Worm (Caenorhabditis elegans): ENCODE data around the gene B0403.5.

Gene B0403.5

DNA sequence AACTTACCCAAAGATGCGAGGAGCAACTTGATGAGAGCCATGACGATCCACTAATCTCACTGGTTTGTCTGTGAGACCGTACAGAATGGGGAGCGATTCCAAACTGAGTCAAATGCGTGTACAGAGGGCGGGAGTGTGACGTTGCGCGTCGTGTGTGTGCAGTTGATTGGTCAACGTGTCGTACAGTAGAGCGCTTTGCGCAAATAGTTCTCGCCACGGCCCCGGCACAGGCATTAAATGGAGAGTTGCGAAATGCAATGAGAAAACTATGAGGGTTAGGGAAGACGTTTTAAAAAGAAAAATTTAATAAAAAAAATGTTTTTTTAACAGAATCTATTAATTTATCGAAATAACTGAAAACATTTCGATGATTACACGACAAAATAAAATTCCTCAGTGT is 10.9 kb downstream of the B0403.5 start, which contains the start of gene pdi-6 (continued):
- TF ChIP-seq tbx-7 (tag; optimal IDR thresholded peaks at IDR 0.05) (peak; percentile 59), hlh-15 (tag; optimal IDR thresholded peaks at IDR 0.05) (no peak), hlh-6 (tag; optimal IDR thresholded peaks at IDR 0.05) (no peak), sdc-2 (tag; optimal IDR thresholded peaks at IDR 0.05) (peak; percentile 48), ceh-9 (tag; optimal IDR thresholded peaks at IDR 0.05) (no peak), Y22D7AL.16 (tag; optimal IDR thresholded peaks at IDR 0.05) (no peak), ceh-6 (GFP tag; optimal IDR thresholded peaks at IDR 0.05) (no peak), unc-3 (GFP tag; conservative IDR thresholded peaks at IDR 0.05) (no peak), unc-3 (tag; optimal IDR thresholded peaks at IDR 0.05) (no peak), hlh-8 (tag; optimal IDR thresholded peaks at IDR 0.05) (peak; percentile 70), ets-4 (tag; optimal IDR thresholded peaks at IDR 0.05) (peak; percentile 76), ceh-24 (tag; optimal IDR thresholded peaks at IDR 0.05) (no peak), ceh-31 (tag; optimal IDR thresholded peaks at IDR 0.05) (peak; percentile 94), zip-5 (tag; optimal IDR thresholded peaks at IDR 0.05) (peak; percentile 17), ceh-14 (tag; optimal IDR thresholded peaks at IDR 0.05) (peak; percentile 25), nhr-11 (tag; optimal IDR thresholded peaks at IDR 0.05) (no peak), pat-9 (tag; optimal IDR thresholded peaks at IDR 0.05) (no peak), ceh-19 (GFP tag; optimal IDR thresholded peaks at IDR 0.05) (no peak), pax-1 (tag; optimal IDR thresholded peaks at IDR 0.05) (peak; percentile 32), C38D4.7 (GFP tag; optimal IDR thresholded peaks at IDR 0.05) (no peak)

DNA sequence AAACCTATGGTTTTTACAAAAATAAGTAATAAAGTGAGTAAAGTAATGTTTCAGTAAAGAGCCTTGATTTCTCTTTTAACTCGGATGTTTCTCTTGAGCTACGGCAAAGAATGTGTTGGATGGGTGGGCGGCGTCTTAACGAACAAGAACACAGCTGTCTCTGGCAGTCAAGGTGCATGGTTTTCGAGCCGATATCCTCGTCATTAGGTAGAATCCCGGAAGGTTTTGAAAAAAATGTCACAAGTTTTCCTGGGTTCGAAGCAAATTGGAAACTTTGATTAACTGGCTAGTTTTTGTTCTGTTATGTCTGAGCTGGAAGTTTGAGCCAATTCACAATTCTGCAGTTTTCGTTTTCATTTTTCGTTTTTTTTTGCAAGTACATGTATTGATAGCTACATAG is 17.7 kb downstream of the B0403.5 start, which contains the start of gene B0403.6:
TSS of gene B0403.6 (minus strand) at position 101 of the 400 bp plus-strand sequence.
- no peak for TF ChIP-seq syd-9 (tag; optimal IDR thresholded peaks at IDR 0.05)
- TF ChIP-seq ceh-14 (tag; optimal IDR thresholded peaks at IDR 0.05) = no peak
- no peak for TF ChIP-seq K09A11.1 (tag; optimal IDR thresholded peaks at IDR 0.05; ENCODE audit: insufficient read depth)
- no peak for TF ChIP-seq zip-5 (tag; optimal IDR thresholded peaks at IDR 0.05)
- no peak for TF ChIP-seq unc-55 (GFP tag; optimal IDR thresholded peaks at IDR 0.05)
- no peak for TF ChIP-seq ets-4 (tag; optimal IDR thresholded peaks at IDR 0.05)
- TF ChIP-seq hlh-13 (GFP tag; optimal IDR thresholded peaks at IDR 0.05) = no peak
- no peak for TF ChIP-seq pqm-1 (tag; optimal IDR thresholded peaks at IDR 0.05)
- no peak for TF ChIP-seq mec-3 (tag; optimal IDR thresholded peaks at IDR 0.05; ENCODE audit: borderline replicate concordance)
- no peak for TF ChIP-seq ceh-6 (GFP tag; optimal IDR thresholded peaks at IDR 0.05)
- no peak for TF ChIP-seq ceh-22 (tag; optimal IDR thresholded peaks at IDR 0.05)
- no peak for TF ChIP-seq elt-2 (tag; optimal IDR thresholded peaks at IDR 0.05)
- TF ChIP-seq C08G9.2 (tag; optimal IDR thresholded peaks at IDR 0.05) = no peak
- no peak for TF ChIP-seq hlh-15 (tag; optimal IDR thresholded peaks at IDR 0.05)
- no peak for TF ChIP-seq npax-4 (tag; optimal IDR thresholded peaks at IDR 0.05)

DNA sequence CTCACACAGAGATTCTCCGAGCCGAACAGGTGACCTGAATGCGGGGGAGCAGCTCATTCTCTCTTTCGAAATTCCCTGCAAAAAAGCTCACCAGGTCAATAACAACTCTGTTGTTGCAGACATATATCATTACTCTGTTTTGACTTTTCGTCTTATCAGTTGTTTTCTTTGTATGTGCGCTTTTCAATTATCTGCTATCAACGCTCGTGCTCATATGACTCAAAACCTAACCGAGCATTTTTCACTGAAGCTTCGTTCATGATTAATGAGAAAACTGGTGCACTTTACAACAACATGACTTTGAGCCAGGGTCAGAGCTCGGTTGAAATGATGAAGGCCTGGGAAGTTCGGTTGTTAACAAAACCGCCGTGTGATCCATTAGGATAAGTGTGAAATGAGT is 19.0 kb downstream of the B0403.5 start:
- no peak for TF ChIP-seq unc-55 (GFP tag; optimal IDR thresholded peaks at IDR 0.05)
- TF ChIP-seq dve-1 (tag; optimal IDR thresholded peaks at IDR 0.05) = no peak
- no peak for TF ChIP-seq K02D7.2 (tag; optimal IDR thresholded peaks at IDR 0.05)
- no peak for TF ChIP-seq elt-2 (tag; optimal IDR thresholded peaks at IDR 0.05)
- no peak for TF ChIP-seq pqm-1 (tag; optimal IDR thresholded peaks at IDR 0.05)
- no peak for TF ChIP-seq gmeb-2 (tag; optimal IDR thresholded peaks at IDR 0.05)
- TF ChIP-seq ceh-48 (tag; optimal IDR thresholded peaks at IDR 0.05) = no peak
- TF ChIP-seq fax-1 (tag; optimal IDR thresholded peaks at IDR 0.05) = no peak

DNA sequence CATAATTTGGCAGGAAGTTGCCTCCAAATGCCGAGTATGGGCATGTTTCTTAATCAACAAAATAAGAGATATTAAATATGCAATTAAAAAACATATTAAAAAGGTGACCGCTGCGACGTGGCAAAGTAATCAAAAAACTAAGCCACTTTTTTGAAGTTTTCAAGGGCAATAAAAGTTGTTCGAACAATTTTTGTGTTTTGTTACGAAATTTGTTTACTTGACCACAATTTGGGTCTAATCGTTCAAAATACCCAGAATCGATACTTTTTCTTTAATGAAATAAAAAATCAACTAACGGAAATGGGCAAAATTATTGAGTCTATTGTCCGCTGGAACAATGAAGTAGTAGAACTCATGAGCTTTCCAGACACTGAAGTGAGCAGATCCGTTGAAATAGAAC is 27.5 kb downstream of the B0403.5 start, which contains the start of gene Y1B5A.1:
TSS of gene Y1B5A.1 (plus strand) at position 301 of the 400 bp plus-strand sequence.
- TF ChIP-seq ceh-45 (GFP tag; IDR thresholded peaks at IDR 0.05) (no peak), ahr-1 (tag; optimal IDR thresholded peaks at IDR 0.05) (no peak), pha-4 (tag; optimal IDR thresholded peaks at IDR 0.05) (no peak), sdc-2 (tag; optimal IDR thresholded peaks at IDR 0.05) (no peak), hlh-8 (tag; optimal IDR thresholded peaks at IDR 0.05) (no peak), hlh-13 (GFP tag; optimal IDR thresholded peaks at IDR 0.05) (no peak), fkh-10 (GFP tag; optimal IDR thresholded peaks at IDR 0.05) (no peak), T23F11.4 (GFP tag; optimal IDR thresholded peaks at IDR 0.05) (no peak), lim-6 (tag; optimal IDR thresholded peaks at IDR 0.05) (no peak), pha-2 (tag; optimal IDR thresholded peaks at IDR 0.05) (no peak), zip-5 (tag; optimal IDR thresholded peaks at IDR 0.05) (no peak), syd-9 (tag; optimal IDR thresholded peaks at IDR 0.05) (no peak), ama-1 (optimal IDR thresholded peaks at IDR 0.05) (no peak)
